Worm (Caenorhabditis elegans) whole organism, midembryonic: ENCODE measurements around the gene ZK381.2.

Experiments used
- flt-1 ChIP-seq: fragments of 200-800 bp; sonication (Bioruptor generic); IDR thresholded peaks from 2 replicates; pipeline ENCODE4 v1.3.6; 2022; ENCODE audit warnings: missing genetic modification characterization, missing compliant biosample characterization
- med-1 ChIP-seq: sonication (generic microtip); optimal IDR thresholded peaks from 2 replicates; lab custom pipeline; 2017; ENCODE audit warnings: missing genetic modification characterization, mild to moderate bottlenecking, missing compliant biosample characterization, antibody characterized with exemption, missing genetic modification reagents; ENCODE audit not compliant: insufficient read depth
- tab-1 ChIP-seq: fragments of 200-800 bp; sonication (Bioruptor generic); IDR thresholded peaks from 2 replicates; pipeline ENCODE4 v1.3.6; 2022; ENCODE audit warnings: missing genetic modification characterization, missing compliant biosample characterization
- ztf-23 ChIP-seq: fragments of 200-800 bp; sonication (Bioruptor generic); IDR thresholded peaks from 2 replicates; pipeline ENCODE4 v1.3.6; 2022; ENCODE audit warnings: missing genetic modification reagents, missing genetic modification characterization, missing compliant biosample characterization

DNA sequence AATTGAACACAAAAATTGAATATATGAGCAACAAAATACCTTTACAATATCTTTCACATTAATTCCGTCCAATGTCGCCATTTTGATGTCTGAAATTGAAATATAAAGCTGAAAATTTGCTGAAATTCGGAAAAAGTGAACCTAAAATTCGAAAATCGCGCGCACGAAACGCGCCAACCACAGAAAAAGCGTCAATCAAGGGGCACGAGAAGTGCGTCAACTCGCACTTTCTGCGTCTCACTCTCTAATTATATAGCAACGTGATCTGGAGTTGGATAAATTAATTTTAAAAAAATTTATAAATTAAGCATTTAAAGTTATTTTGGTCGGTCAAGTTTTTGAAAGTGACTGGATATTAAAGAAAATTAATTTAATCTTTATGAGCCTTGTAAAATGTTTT is 46.0 kb upstream of the ZK381.2 start, which contains the start of gene ruvb-2:
- TF ChIP-seq tab-1, result no peak
- no peak for TF ChIP-seq flt-1 (GFP tag; lab: Robert Waterston, UW)
- TF ChIP-seq med-1 (GFP tag; lab: Kevin White, UChicago), result no peak
- TF ChIP-seq ztf-23 (GFP tag; lab: Robert Waterston, UW), result 0 out of 2 replicates have a peak, but pooled peaks have one; percentile 18
